Worm (Caenorhabditis elegans): ENCODE results near the gene nspb-6.

The nspb-6 gene

ce11 chrIV:5939122-5939521, 43.8 kb downstream of the nspb-6 start, which contains the start of gene mcu-1 (continued):
- TF ChIP-seq ceh-62 (tag; optimal IDR thresholded peaks at IDR 0.05) = no peak
- 0 out of 2 replicates have a peak, but pooled peaks have one; percentile 18 for TF ChIP-seq dmd-6 (GFP tag; IDR thresholded peaks at IDR 0.05)
- no peak for TF ChIP-seq ctbp-1 (GFP tag; IDR thresholded peaks at IDR 0.05)
- TF ChIP-seq zip-2 (tag; optimal IDR thresholded peaks at IDR 0.05) = no peak
- no peak for TF ChIP-seq attf-4 (tag; optimal IDR thresholded peaks at IDR 0.05)
- TF ChIP-seq nhr-42 (GFP tag; IDR thresholded peaks at IDR 0.05) = no peak
- TF ChIP-seq mdt-29 (GFP tag; IDR thresholded peaks at IDR 0.05) = no peak
- peak; percentile 83 for TF ChIP-seq aha-1 (tag)
- TF ChIP-seq unc-130 (GFP tag; optimal IDR thresholded peaks at IDR 0.05) = no peak
- peak; percentile 45 for TF ChIP-seq mes-2 (tag; optimal IDR thresholded peaks at IDR 0.05; ENCODE audit: poor library complexity, severe bottlenecking)
- peak; percentile 17 for TF ChIP-seq mep-1 (tag; optimal IDR thresholded peaks at IDR 0.05)
- TF ChIP-seq hmg-1.1 (GFP tag; IDR thresholded peaks at IDR 0.05) = no peak
- no peak for TF ChIP-seq zag-1 (tag; optimal IDR thresholded peaks at IDR 0.05)
- TF ChIP-seq tra-1 (GFP tag; IDR thresholded peaks at IDR 0.05) = 0 out of 2 replicates have a peak, but pooled peaks have one; percentile 9
- no peak for TF ChIP-seq daf-19 (GFP tag; conservative IDR thresholded peaks at IDR 0.05)
- TF ChIP-seq saeg-2 (GFP tag; IDR thresholded peaks at IDR 0.05) = no peak
- no peak for TF ChIP-seq zfp-2 (tag; optimal IDR thresholded peaks at IDR 0.05)
- TF ChIP-seq egl-43 (GFP tag; IDR thresholded peaks at IDR 0.05) = no peak
- no peak for TF ChIP-seq lin-1 (GFP tag; IDR thresholded peaks at IDR 0.05)
- no peak for TF ChIP-seq daf-16 (GFP tag; optimal IDR thresholded peaks at IDR 0.05)
- TF ChIP-seq daf-16 (tag; optimal IDR thresholded peaks at IDR 0.05) = no peak
- TF ChIP-seq T20F7.1 (GFP tag; optimal IDR thresholded peaks at IDR 0.05) = no peak
- TF ChIP-seq duxl-1 (tag; optimal IDR thresholded peaks at IDR 0.05; ENCODE audit: poor library complexity) = no peak
- no peak for TF ChIP-seq ceh-20 (GFP tag; IDR thresholded peaks at IDR 0.05)
- no peak for TF ChIP-seq nhr-11 (tag; optimal IDR thresholded peaks at IDR 0.05)
- no peak for TF ChIP-seq snpc-1.2 (GFP tag; IDR thresholded peaks at IDR 0.05)
- peak in 1 of 2 experiments; percentile 11 for TF ChIP-seq lsy-2 (tag; optimal IDR thresholded peaks at IDR 0.05)
- no peak for TF ChIP-seq daf-12 (tag; optimal IDR thresholded peaks at IDR 0.05)
- TF ChIP-seq madf-9 (GFP tag; conservative IDR thresholded peaks at IDR 0.05) = no peak
- TF ChIP-seq nhr-25 (tag; optimal IDR thresholded peaks at IDR 0.05; ENCODE audit: borderline replicate concordance, insufficient read depth) = no peak

DNA sequence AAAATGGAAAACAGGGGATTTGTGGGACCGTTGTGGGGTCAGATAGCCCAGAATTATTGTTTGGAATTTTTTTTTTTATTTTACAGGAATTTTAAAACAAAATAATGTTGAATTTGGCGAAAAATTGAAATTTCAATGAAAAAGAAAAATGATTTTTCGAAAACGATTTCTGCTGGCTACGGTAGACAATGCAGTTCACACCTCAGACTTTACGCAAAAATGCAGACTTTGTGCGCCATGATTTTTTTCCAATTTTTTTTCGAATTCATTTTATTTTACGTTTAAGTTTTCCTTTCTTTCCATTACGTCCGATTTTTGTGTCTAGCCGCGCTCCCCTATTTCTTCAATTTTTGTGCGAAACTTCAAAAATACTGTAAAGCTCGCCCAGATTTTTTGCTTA, 44.6 kb downstream of the nspb-6 start:
- TF ChIP-seq snpc-4 (tag; optimal IDR thresholded peaks at IDR 0.05) (no peak), nhr-237 (tag; optimal IDR thresholded peaks at IDR 0.05) (no peak), lsy-2 (tag; optimal IDR thresholded peaks at IDR 0.05) (peak in 1 of 2 experiments; percentile 10), nhr-77 (tag; optimal IDR thresholded peaks at IDR 0.05) (no peak), snpc-1.2 (GFP tag; IDR thresholded peaks at IDR 0.05) (peak; percentile 37), lin-38 (GFP tag; IDR thresholded peaks at IDR 0.05) (no peak), zip-2 (tag; optimal IDR thresholded peaks at IDR 0.05) (no peak), cey-2 (tag; optimal IDR thresholded peaks at IDR 0.05; ENCODE audit: borderline replicate concordance, insufficient read depth) (no peak), Y5F2A.4 (GFP tag; optimal IDR thresholded peaks at IDR 0.05) (no peak), fkh-10 (GFP tag; optimal IDR thresholded peaks at IDR 0.05) (no peak)

DNA sequence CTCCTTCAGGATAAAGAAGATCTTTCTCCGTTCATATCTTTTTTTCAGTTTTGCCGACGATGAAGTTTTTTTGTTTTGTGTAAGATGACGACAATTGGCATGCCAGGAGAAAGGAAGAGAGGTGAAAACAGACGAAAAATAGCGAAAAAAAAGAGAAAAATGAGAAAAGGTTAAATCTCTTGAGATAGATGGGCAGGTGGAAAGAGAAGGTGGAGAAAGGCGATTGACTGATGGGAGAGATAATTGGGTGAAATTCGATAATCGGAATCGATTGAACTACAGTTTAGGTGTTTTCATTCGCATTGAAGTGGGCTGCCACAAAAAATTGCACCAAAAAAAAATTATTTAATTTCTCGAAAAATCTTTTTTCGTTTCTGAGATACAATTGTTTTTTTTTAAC, 45.3 kb downstream of the nspb-6 start:
- TF ChIP-seq duxl-1 (tag; optimal IDR thresholded peaks at IDR 0.05; ENCODE audit: poor library complexity) (no peak), Y105C5A.15 (GFP tag; IDR thresholded peaks at IDR 0.05) (no peak), Y48G9A.11 (GFP tag; IDR thresholded peaks at IDR 0.05) (no peak), ceh-82 (tag; optimal IDR thresholded peaks at IDR 0.05) (no peak), snpc-1.2 (GFP tag; IDR thresholded peaks at IDR 0.05) (no peak), egl-27 (tag; optimal IDR thresholded peaks at IDR 0.05) (no peak), lsy-2 (tag; optimal IDR thresholded peaks at IDR 0.05) (no peak), gei-8 (GFP tag; optimal IDR thresholded peaks at IDR 0.05) (no peak), T20F7.1 (GFP tag; optimal IDR thresholded peaks at IDR 0.05) (no peak), F10B5.3 (tag; optimal IDR thresholded peaks at IDR 0.05) (no peak), zip-11 (GFP tag; IDR thresholded peaks at IDR 0.05) (no peak), dmd-6 (GFP tag; IDR thresholded peaks at IDR 0.05) (no peak), dve-1 (tag; optimal IDR thresholded peaks at IDR 0.05; ENCODE audit: insufficient read depth) (no peak), daf-12 (tag; optimal IDR thresholded peaks at IDR 0.05) (no peak), ama-1 (optimal IDR thresholded peaks at IDR 0.05) (peak; percentile 68), nhr-237 (tag; optimal IDR thresholded peaks at IDR 0.05) (no peak), snpc-4 (tag; optimal IDR thresholded peaks at IDR 0.05) (no peak), pha-4 (GFP tag; IDR thresholded peaks at IDR 0.05) (no peak), pha-4 (tag; optimal IDR thresholded peaks at IDR 0.05) (no peak), ceh-20 (GFP tag; IDR thresholded peaks at IDR 0.05) (no peak), ceh-28 (tag; optimal IDR thresholded peaks at IDR 0.05) (no peak)
